Fruit fly (Drosophila melanogaster) whole organism, embryonic: ENCODE results near the gene CG14684.
A peak's percentile ranks its signal among the peaks of the same experiment; 100 is the strongest.

Experiments
- Abd-B ChIP-seq: fragments of 200-800 bp; sonication (Bioruptor generic); optimal IDR thresholded peaks from 2 replicates; lab custom pipeline; 2018; ENCODE audit warnings: missing biosample characterization, mild to moderate bottlenecking, missing genetic modification characterization, moderate library complexity
- Ada2b ChIP-seq: fragments of 200-800 bp; sonication (Bioruptor generic); IDR thresholded peaks from 2 replicates; pipeline ENCODE4 v1.3.6; 2022; ENCODE audit warnings: missing biosample characterization, missing genetic modification characterization
- Adf1 ChIP-seq: fragments of 200-800 bp; sonication (Bioruptor generic); IDR thresholded peaks from 2 replicates; pipeline ENCODE4 v1.3.6; 2022; ENCODE audit warnings: missing biosample characterization, missing genetic modification characterization
- Antp ChIP-seq: fragments of 200-800 bp; sonication (Bioruptor generic); optimal IDR thresholded peaks from 3 replicates; lab custom pipeline; 2016; ENCODE audit warnings: missing biosample characterization, missing genetic modification characterization
- B-H2 ChIP-seq: fragments of 200-800 bp; sonication (Bioruptor generic); optimal IDR thresholded peaks from 2 replicates; lab custom pipeline; 2018; ENCODE audit warnings: missing biosample characterization, mild to moderate bottlenecking, missing genetic modification characterization
- Bgb ChIP-seq: fragments of 200-800 bp; sonication (Bioruptor generic); IDR thresholded peaks from 2 replicates; pipeline ENCODE4 v1.3.6; 2022; ENCODE audit warnings: missing biosample characterization, missing genetic modification characterization; ENCODE audit not compliant: partially characterized antibody
- CG10431 ChIP-seq: fragments of 200-800 bp; sonication (Bioruptor generic); optimal IDR thresholded peaks from 3 replicates; lab custom pipeline; 2018; ENCODE audit warnings: missing biosample characterization, mild to moderate bottlenecking, missing genetic modification characterization
- CG11093 ChIP-seq: fragments of 200-800 bp; sonication (Bioruptor generic); IDR thresholded peaks from 3 replicates; pipeline ENCODE4 v1.3.6; 2022; ENCODE audit warnings: missing biosample characterization, missing genetic modification characterization
- CG11696 ChIP-seq: fragments of 200-800 bp; sonication (Bioruptor generic); IDR thresholded peaks from 2 replicates; pipeline ENCODE4 v1.3.6; 2022; ENCODE audit warnings: missing biosample characterization, missing genetic modification characterization
- CG12942 ChIP-seq: fragments of 200-800 bp; sonication (Bioruptor generic); optimal IDR thresholded peaks from 3 replicates; lab custom pipeline; 2016; ENCODE audit warnings: missing biosample characterization, missing genetic modification characterization
- CG15073 ChIP-seq: fragments of 200-800 bp; sonication (Bioruptor generic); optimal IDR thresholded peaks from 2 replicates; lab custom pipeline; 2016; ENCODE audit warnings: missing biosample characterization, missing genetic modification characterization
- CG15479 ChIP-seq: fragments of 200-800 bp; sonication (Bioruptor generic); optimal IDR thresholded peaks from 3 replicates; lab custom pipeline; 2019; ENCODE audit warnings: missing biosample characterization, mild to moderate bottlenecking, missing genetic modification characterization, moderate library complexity
- CG1647 ChIP-seq: fragments of 200-800 bp; sonication (Bioruptor generic); optimal IDR thresholded peaks from 3 replicates; lab custom pipeline; 2016; ENCODE audit warnings: missing biosample characterization, missing genetic modification characterization
- CG18476 ChIP-seq: fragments of 200-800 bp; sonication (Bioruptor generic); optimal IDR thresholded peaks from 2 replicates; lab custom pipeline; 2016; ENCODE audit warnings: missing biosample characterization, mild to moderate bottlenecking, missing genetic modification characterization
- CG2120 ChIP-seq: fragments of 200-800 bp; sonication (Bioruptor generic); optimal IDR thresholded peaks from 3 replicates; lab custom pipeline; 2016; ENCODE audit warnings: missing biosample characterization, missing genetic modification characterization
- CG4360 ChIP-seq: fragments of 200-800 bp; sonication (Bioruptor generic); IDR thresholded peaks from 2 replicates; pipeline ENCODE4 v1.3.6; 2022; ENCODE audit warnings: missing biosample characterization, missing genetic modification characterization
- CG4730 ChIP-seq: fragments of 200-800 bp; sonication (Bioruptor generic); IDR thresholded peaks from 2 replicates; pipeline ENCODE4 v1.3.6; 2022; ENCODE audit warnings: missing biosample characterization, missing genetic modification characterization
- CG6765 ChIP-seq: fragments of 200-800 bp; sonication (Bioruptor generic); optimal IDR thresholded peaks from 3 replicates; lab custom pipeline; 2017; ENCODE audit warnings: missing biosample characterization, mild to moderate bottlenecking, missing genetic modification characterization
- CG8388 ChIP-seq: fragments of 200-800 bp; sonication (Bioruptor generic); optimal IDR thresholded peaks from 2 replicates; lab custom pipeline; 2019; ENCODE audit warnings: missing biosample characterization, mild to moderate bottlenecking, missing genetic modification characterization, moderate library complexity
- CG9932 ChIP-seq: fragments of 200-800 bp; sonication (Bioruptor generic); IDR thresholded peaks from 2 replicates; pipeline ENCODE4 v1.3.6; 2022; ENCODE audit warnings: missing biosample characterization, missing genetic modification characterization
- Deaf1 ChIP-seq: fragments of 200-800 bp; optimal IDR thresholded peaks from 3 replicates; lab custom pipeline; 2019; ENCODE audit warnings: missing biosample characterization, mild to moderate bottlenecking, missing genetic modification characterization, moderate library complexity
- Dref ChIP-seq: fragments of 200-800 bp; sonication (Bioruptor generic); IDR thresholded peaks from 2 replicates; pipeline ENCODE4 v1.3.6; 2022; ENCODE audit warnings: missing biosample characterization, missing genetic modification characterization
- E2f2 ChIP-seq: fragments of 200-800 bp; sonication (Bioruptor generic); IDR thresholded peaks from 2 replicates; pipeline ENCODE4 v1.3.6; 2022; ENCODE audit warnings: missing biosample characterization, missing genetic modification characterization
- Ets97D ChIP-seq: fragments of 200-800 bp; sonication (Bioruptor generic); optimal IDR thresholded peaks from 3 replicates; lab custom pipeline; 2016; ENCODE audit warnings: missing biosample characterization, missing genetic modification characterization
- H15 ChIP-seq: fragments of 200-800 bp; sonication (Bioruptor generic); IDR thresholded peaks from 3 replicates; pipeline ENCODE4 v1.3.6; 2022; ENCODE audit warnings: missing biosample characterization, missing genetic modification characterization
- HLH4C ChIP-seq: fragments of 200-800 bp; sonication (Bioruptor generic); IDR thresholded peaks from 3 replicates; pipeline ENCODE4 v1.3.6; 2022; ENCODE audit warnings: missing biosample characterization, missing genetic modification characterization; ENCODE audit not compliant: partially characterized antibody
- Hand ChIP-seq: fragments of 200-800 bp; sonication (Bioruptor generic); optimal IDR thresholded peaks from 2 replicates; lab custom pipeline; 2017; ENCODE audit warnings: mild to moderate bottlenecking, missing biosample characterization, missing genetic modification reagents, missing genetic modification characterization
- HmgD ChIP-seq: fragments of 200-800 bp; sonication (Bioruptor generic); optimal IDR thresholded peaks from 3 replicates; lab custom pipeline; 2016; ENCODE audit warnings: missing biosample characterization, missing genetic modification characterization
- Mad ChIP-seq: fragments of 200-800 bp; sonication (Bioruptor generic); optimal IDR thresholded peaks from 2 replicates; lab custom pipeline; 2016; ENCODE audit warnings: missing biosample characterization, missing genetic modification characterization
- Med ChIP-seq: fragments of 200-800 bp; sonication (Bioruptor generic); peaks from one replicate; lab custom pipeline; 2016; ENCODE audit warnings: missing biosample characterization, missing genetic modification characterization, mild to moderate bottlenecking, inconsistent platforms, moderate library complexity
- Nf-YC ChIP-seq: fragments of 200-800 bp; optimal IDR thresholded peaks from 3 replicates; lab custom pipeline; 2019; ENCODE audit warnings: missing biosample characterization, mild to moderate bottlenecking, missing genetic modification characterization, moderate library complexity
- NfI ChIP-seq: fragments of 200-800 bp; sonication (Bioruptor generic); optimal IDR thresholded peaks from 3 replicates; lab custom pipeline; 2018; ENCODE audit warnings: missing biosample characterization, mild to moderate bottlenecking, missing genetic modification characterization, moderate library complexity
- Sox102F ChIP-seq: fragments of 200-800 bp; sonication (Bioruptor generic); optimal IDR thresholded peaks from 2 replicates; lab custom pipeline; 2018; ENCODE audit warnings: missing biosample characterization, mild to moderate bottlenecking, missing genetic modification characterization, moderate library complexity
- chn ChIP-seq: fragments of 200-800 bp; sonication (Bioruptor generic); optimal IDR thresholded peaks from 2 replicates; lab custom pipeline; 2016; ENCODE audit warnings: missing biosample characterization, missing genetic modification characterization
- ci ChIP-seq: fragments of 200-800 bp; sonication (Bioruptor generic); IDR thresholded peaks from 3 replicates; pipeline ENCODE4 v1.3.6; 2022; ENCODE audit warnings: missing biosample characterization, missing genetic modification characterization
- cwo ChIP-seq: fragments of 200-800 bp; sonication (Bioruptor generic); optimal IDR thresholded peaks from 3 replicates; lab custom pipeline; 2017; ENCODE audit warnings: missing biosample characterization, missing genetic modification characterization, mild to moderate bottlenecking, moderate library complexity, missing genetic modification reagents
- ems ChIP-seq: fragments of 200-800 bp; sonication (Bioruptor generic); optimal IDR thresholded peaks from 3 replicates; lab custom pipeline; 2016; ENCODE audit warnings: missing biosample characterization, missing genetic modification characterization
- en ChIP-seq: fragments of 200-800 bp; sonication (Bioruptor generic); optimal IDR thresholded peaks from 2 replicates; lab custom pipeline; 2016; ENCODE audit warnings: missing biosample characterization, missing genetic modification characterization
- eve ChIP-seq, 2 experiments: fragments of >200 bp; optimal IDR thresholded peaks; 2 replicates each; lab custom pipeline; 2017; ENCODE audit warnings: missing biosample characterization in 2 of 2, missing genetic modification characterization in 2 of 2
- gce ChIP-seq: fragments of 200-800 bp; sonication (Bioruptor generic); IDR thresholded peaks from 3 replicates; pipeline ENCODE4 v1.3.6; 2022; ENCODE audit warnings: missing biosample characterization, missing genetic modification characterization
- gcm ChIP-seq: fragments of 200-800 bp; sonication (Bioruptor generic); optimal IDR thresholded peaks from 2 replicates; lab custom pipeline; 2019; ENCODE audit warnings: missing biosample characterization, mild to moderate bottlenecking, missing genetic modification characterization, moderate library complexity
- inv ChIP-seq: fragments of 200-800 bp; sonication (Bioruptor generic); IDR thresholded peaks from 2 replicates; pipeline ENCODE4 v1.3.6; 2022; ENCODE audit warnings: missing biosample characterization, missing genetic modification characterization; ENCODE audit not compliant: partially characterized antibody
- jumu ChIP-seq: fragments of 200-800 bp; sonication (Bioruptor generic); optimal IDR thresholded peaks from 3 replicates; lab custom pipeline; 2016; ENCODE audit warnings: missing biosample characterization, missing genetic modification characterization
- lab ChIP-seq: fragments of 200-800 bp; sonication (Bioruptor generic); optimal IDR thresholded peaks from 3 replicates; lab custom pipeline; 2017; ENCODE audit warnings: missing biosample characterization, missing genetic modification characterization, mild to moderate bottlenecking, moderate library complexity, missing genetic modification reagents
- mld ChIP-seq: fragments of 200-800 bp; sonication (Bioruptor generic); IDR thresholded peaks from 3 replicates; pipeline ENCODE4 v1.3.6; 2022; ENCODE audit warnings: missing biosample characterization, missing genetic modification characterization; ENCODE audit not compliant: partially characterized antibody
- otp ChIP-seq: fragments of 200-800 bp; sonication (Bioruptor generic); IDR thresholded peaks from 3 replicates; pipeline ENCODE4, ENCODE4 v1.3.6; 2022; ENCODE audit warnings: missing biosample characterization, missing genetic modification characterization
- peb ChIP-seq: fragments of 200-800 bp; sonication (Bioruptor generic); IDR thresholded peaks from 2 replicates; pipeline ENCODE4 v1.3.6; 2022; ENCODE audit warnings: missing biosample characterization, missing genetic modification characterization
- sna ChIP-seq: fragments of 200-800 bp; sonication (Bioruptor generic); IDR thresholded peaks from 2 replicates; pipeline ENCODE4 v1.3.6; 2022; ENCODE audit warnings: missing biosample characterization, missing genetic modification characterization; ENCODE audit not compliant: partially characterized antibody
- sob ChIP-seq: fragments of 200-800 bp; sonication (Bioruptor generic); IDR thresholded peaks from 2 replicates; pipeline ENCODE4 v1.3.6; 2022; ENCODE audit warnings: missing biosample characterization, missing genetic modification characterization
- stwl ChIP-seq: fragments of 200-800 bp; sonication (Bioruptor generic); optimal IDR thresholded peaks from 3 replicates; lab custom pipeline; 2018; ENCODE audit warnings: missing biosample characterization, mild to moderate bottlenecking, missing genetic modification characterization, moderate library complexity
- trh ChIP-seq: fragments of 200-800 bp; sonication (Bioruptor generic); optimal IDR thresholded peaks from 2 replicates; lab custom pipeline; 2016; ENCODE audit warnings: missing biosample characterization, missing genetic modification characterization

CG14684 gene

DNA sequence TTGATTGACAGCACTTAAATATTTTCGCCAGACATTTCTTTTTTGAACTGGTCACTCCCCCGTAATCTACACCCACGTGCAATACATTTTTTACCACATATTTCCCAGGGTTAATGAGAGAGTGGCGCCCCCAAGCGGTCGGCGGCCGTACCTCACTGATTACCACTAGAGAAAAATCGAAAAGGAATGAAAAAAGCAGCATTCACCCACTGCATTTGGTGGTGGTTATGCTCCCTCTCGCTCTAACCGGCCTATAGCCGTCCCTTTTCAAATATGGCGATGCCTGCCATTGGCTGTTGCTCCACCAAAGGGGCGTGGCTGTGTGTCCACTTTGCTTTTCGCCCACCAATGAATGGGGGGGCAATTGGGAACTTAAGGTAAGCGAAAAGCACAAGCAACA lies 41.8 kb upstream of the CG14684 start (continued):
- TF ChIP-seq CG6765 (GFP tag; lab: Kevin White, UChicago) (peak; percentile 15), H15 (GFP tag; lab: Robert Waterston, UW) (peak; percentile 54; the same call in 2 of the 3 replicates), Mad (GFP tag; lab: Kevin White, UChicago) (no peak), jumu (GFP tag; lab: Kevin White, UChicago) (peak; percentile 38), CG4730 (GFP tag; lab: Robert Waterston, UW) (peak; percentile 50; the same call in 1 of the 2 replicates), Nf-YC (tag; lab: Kevin White, UChicago) (peak; percentile 100), sna (0 out of 2 replicates have a peak, but pooled peaks have one; percentile 39), Sox102F (GFP tag; lab: Kevin White, UChicago) (peak; percentile 33), B-H2 (GFP tag; lab: Kevin White, UChicago) (no peak), CG18476 (GFP tag; lab: Kevin White, UChicago) (no peak), en (GFP tag; lab: Kevin White, UChicago) (peak; percentile 38), Hand (GFP tag; lab: Kevin White, UChicago) (no peak), HLH4C (no peak), inv (GFP tag; lab: Robert Waterston, UW) (no peak), stwl (peak; percentile 61), E2f2 (no peak), CG9932 (GFP tag; lab: Robert Waterston, UW) (no peak), CG2120 (no peak), Antp (peak; percentile 46), CG10431 (peak; percentile 76), eve (GFP tag; optimal IDR thresholded peaks at IDR 0.05; lab: Kevin White, UChicago) (peak in 1 of 2 experiments; percentile 77), gce (GFP tag; lab: Robert Waterston, UW) (peak; percentile 77; the same call in 2 of the 3 replicates), NfI (GFP tag; lab: Kevin White, UChicago) (peak; percentile 61), Ada2b (GFP tag; lab: Robert Waterston, UW) (0 out of 2 replicates have a peak, but pooled peaks have one; percentile 34), ci (peak; percentile 90), HmgD (GFP tag; lab: Kevin White, UChicago) (peak; percentile 37), CG15479 (GFP tag; lab: Kevin White, UChicago) (no peak), trh (GFP tag; lab: Kevin White, UChicago) (no peak), Ets97D (GFP tag; lab: Kevin White, UChicago) (no peak), CG8388 (GFP tag; lab: Kevin White, UChicago) (peak; percentile 52), Bgb (GFP tag; lab: Robert Waterston, UW) (peak; percentile 9; the same call in 1 of the 2 replicates), Med (GFP tag; lab: Kevin White, UChicago) (peak; percentile 91), CG1647 (no peak), cwo (peak; percentile 23), Abd-B (GFP tag; lab: Kevin White, UChicago) (no peak), Deaf1 (tag; lab: Kevin White, UChicago) (peak; percentile 64), otp (GFP tag; lab: Robert Waterston, UW) (peak; percentile 77; the same call in 2 of the 3 replicates), CG4360 (GFP tag; lab: Robert Waterston, UW) (peak; percentile 41; the same call in 1 of the 2 replicates), CG15073 (GFP tag; lab: Kevin White, UChicago) (no peak), sob (GFP tag; lab: Robert Waterston, UW) (peak; percentile 63), Dref (GFP tag; lab: Robert Waterston, UW) (no peak), CG11696 (no peak), chn (GFP tag; lab: Kevin White, UChicago) (peak; percentile 67), CG12942 (GFP tag; lab: Kevin White, UChicago) (no peak), lab (peak; percentile 66), CG11093 (no peak), Adf1 (GFP tag; lab: Robert Waterston, UW) (peak; percentile 43; the same call in 1 of the 2 replicates), mld (GFP tag; lab: Robert Waterston, UW) (no peak), gcm (peak; percentile 57), ems (no peak), peb (0 out of 2 replicates have a peak, but pooled peaks have one; percentile 14)
